Fruit fly (Drosophila melanogaster): ENCODE results near the gene Sirt2.

Sirt2 gene

dm6 chr3R:20310905-20311304 lies 17.4 kb upstream of the Sirt2 start (continued):
- TF ChIP-seq CG34376 (GFP tag; optimal IDR thresholded peaks at IDR 0.05): no peak
- TF ChIP-seq CG11247 (GFP tag; IDR thresholded peaks at IDR 0.05): no peak
- no peak for TF ChIP-seq pita (GFP tag; optimal IDR thresholded peaks at IDR 0.05)
- TF ChIP-seq Gug (GFP tag; IDR thresholded peaks at IDR 0.05): no peak
- TF ChIP-seq lilli (GFP tag; optimal IDR thresholded peaks at IDR 0.05): peak; percentile 28
- no peak for TF ChIP-seq D19A (tag; optimal IDR thresholded peaks at IDR 0.05)
- no peak for TF ChIP-seq ind (GFP tag; optimal IDR thresholded peaks at IDR 0.05)
- no peak for TF ChIP-seq CG10462 (GFP tag; optimal IDR thresholded peaks at IDR 0.05)
- peak; percentile 56 for TF ChIP-seq exex (tag; optimal IDR thresholded peaks at IDR 0.05)
- no peak for TF ChIP-seq dysf (GFP tag; IDR thresholded peaks at IDR 0.05)
- TF ChIP-seq CG12219 (GFP tag; optimal IDR thresholded peaks at IDR 0.05): no peak
- TF ChIP-seq Nf-YA (GFP tag; IDR thresholded peaks at IDR 0.05): no peak
- no peak for TF ChIP-seq CG2712 (tag; optimal IDR thresholded peaks at IDR 0.05)
- TF ChIP-seq Hmr (GFP tag; optimal IDR thresholded peaks at IDR 0.05): peak; percentile 34
- TF ChIP-seq chm (GFP tag; IDR thresholded peaks at IDR 0.05): no peak
- TF ChIP-seq slp2 (GFP tag; optimal IDR thresholded peaks at IDR 0.05): no peak
- TF ChIP-seq disco-r (GFP tag; optimal IDR thresholded peaks at IDR 0.05): no peak
- no peak for TF ChIP-seq Bgb (GFP tag; IDR thresholded peaks at IDR 0.05; ENCODE audit: partially characterized antibody)
- no peak for TF ChIP-seq psq (GFP tag; optimal IDR thresholded peaks at IDR 0.05)
- TF ChIP-seq nom (GFP tag; optimal IDR thresholded peaks at IDR 0.05): no peak
- TF ChIP-seq CG4360 (GFP tag; IDR thresholded peaks at IDR 0.05): no peak
- no peak for TF ChIP-seq Dref (GFP tag; IDR thresholded peaks at IDR 0.05)
- TF ChIP-seq caup (GFP tag; optimal IDR thresholded peaks at IDR 0.05; ENCODE audit: severe bottlenecking): no peak
- no peak for TF ChIP-seq ac (GFP tag; optimal IDR thresholded peaks at IDR 0.05)
- peak; percentile 37 for TF ChIP-seq CoRest (tag; optimal IDR thresholded peaks at IDR 0.05)
- TF ChIP-seq CG30020 (tag; optimal IDR thresholded peaks at IDR 0.05): no peak
- no peak for TF ChIP-seq Hand (GFP tag; optimal IDR thresholded peaks at IDR 0.05)
- no peak for TF ChIP-seq Max (GFP tag; optimal IDR thresholded peaks at IDR 0.05)
- peak; percentile 13 for TF ChIP-seq NfI (GFP tag; optimal IDR thresholded peaks at IDR 0.05)
- no peak for TF ChIP-seq corto (GFP tag; optimal IDR thresholded peaks at IDR 0.05)
- TF ChIP-seq CG11504 (tag; optimal IDR thresholded peaks at IDR 0.05): peak; percentile 50
- no peak for TF ChIP-seq CG9932 (GFP tag; IDR thresholded peaks at IDR 0.05)
- peak; percentile 9 for TF ChIP-seq CG4820 (GFP tag; optimal IDR thresholded peaks at IDR 0.05)
- TF ChIP-seq CG6683 (GFP tag; optimal IDR thresholded peaks at IDR 0.05): no peak
- TF ChIP-seq kay (GFP tag; optimal IDR thresholded peaks at IDR 0.05): no peak
- no peak for TF ChIP-seq D (optimal IDR thresholded peaks at IDR 0.05)
- TF ChIP-seq D (GFP tag; optimal IDR thresholded peaks at IDR 0.05): no peak
- no peak for TF ChIP-seq sd (tag; optimal IDR thresholded peaks at IDR 0.05)
- TF ChIP-seq twi (tag; optimal IDR thresholded peaks at IDR 0.05): no peak
- TF ChIP-seq Dip3 (GFP tag; optimal IDR thresholded peaks at IDR 0.05): no peak
- TF ChIP-seq Hmx (GFP tag; optimal IDR thresholded peaks at IDR 0.05): peak; percentile 24
- no peak for TF ChIP-seq insv (GFP tag; optimal IDR thresholded peaks at IDR 0.05)
- TF ChIP-seq vfl (GFP tag; optimal IDR thresholded peaks at IDR 0.05): no peak
- TF ChIP-seq CG2889 (GFP tag; IDR thresholded peaks at IDR 0.05): no peak
- no peak for TF ChIP-seq CG15073 (GFP tag; optimal IDR thresholded peaks at IDR 0.05)
- TF ChIP-seq mld (GFP tag; IDR thresholded peaks at IDR 0.05; ENCODE audit: partially characterized antibody): no peak
- TF ChIP-seq Oli (tag; optimal IDR thresholded peaks at IDR 0.05): peak; percentile 51
- no peak for TF ChIP-seq CG12744 (GFP tag; optimal IDR thresholded peaks at IDR 0.05)
- TF ChIP-seq hbn (GFP tag; IDR thresholded peaks at IDR 0.05; ENCODE audit: partially characterized antibody): no peak
- no peak for TF ChIP-seq sim (GFP tag; IDR thresholded peaks at IDR 0.05)
- no peak for TF ChIP-seq stwl (tag; optimal IDR thresholded peaks at IDR 0.05)
- no peak for TF ChIP-seq ci (GFP tag; IDR thresholded peaks at IDR 0.05)
